Worm (Caenorhabditis elegans) whole organism, mixed stage, embryonic: ENCODE measurements around the gene Y45G12C.10.

Experiments used
- ceh-39 ChIP-seq: fragments of 150-350 bp; optimal IDR thresholded peaks from 2 replicates; lab custom pipeline; 2014; ENCODE audit warnings: missing biosample characterization, missing genetic modification characterization
- elt-1 ChIP-seq: sonication (generic microtip); optimal IDR thresholded peaks from 2 replicates; lab custom pipeline; 2017; ENCODE audit warnings: missing genetic modification characterization, mild to moderate bottlenecking, missing compliant biosample characterization, antibody characterized with exemption, moderate library complexity, borderline replicate concordance; ENCODE audit not compliant: insufficient read depth
- elt-3 ChIP-seq: fragments of 150-350 bp; optimal IDR thresholded peaks from 2 replicates; lab custom pipeline; 2014; ENCODE audit warnings: missing biosample characterization, missing genetic modification characterization
- lin-13 ChIP-seq: fragments of 150-350 bp; optimal IDR thresholded peaks from 2 replicates; lab custom pipeline; 2014; ENCODE audit warnings: missing biosample characterization, missing genetic modification characterization
- lin-32 ChIP-seq: fragments of 200-800 bp; sonication (Bioruptor generic); optimal IDR thresholded peaks from 2 replicates; lab custom pipeline; 2018; ENCODE audit warnings: mild to moderate bottlenecking, missing genetic modification characterization, missing compliant biosample characterization
- mls-2 ChIP-seq: sonication (generic microtip); optimal IDR thresholded peaks from 2 replicates; lab custom pipeline; 2016; ENCODE audit warnings: mild to moderate bottlenecking, missing genetic modification characterization, moderate library complexity, missing compliant biosample characterization
- nhr-12 ChIP-seq: fragments of 150-350 bp; optimal IDR thresholded peaks from 2 replicates; lab custom pipeline; 2014; ENCODE audit warnings: missing biosample characterization, missing genetic modification characterization
- pha-4 ChIP-seq: fragments of 150-350 bp; optimal IDR thresholded peaks from 2 replicates; lab custom pipeline; 2018; ENCODE audit warnings: missing biosample characterization, missing genetic modification reagents, missing genetic modification characterization
- snpc-4 ChIP-seq: fragments of 150-350 bp; optimal IDR thresholded peaks from 2 replicates; lab custom pipeline; 2014; ENCODE audit warnings: missing biosample characterization, missing genetic modification characterization
- unc-120 ChIP-seq: sonication (generic microtip); optimal IDR thresholded peaks from 2 replicates; lab custom pipeline; 2017; ENCODE audit warnings: missing genetic modification characterization, missing compliant biosample characterization; ENCODE audit not compliant: poor library complexity, severe bottlenecking
- unc-39 ChIP-seq: fragments of 150-350 bp; optimal IDR thresholded peaks from 2 replicates; lab custom pipeline; 2014; ENCODE audit warnings: missing biosample characterization, missing genetic modification characterization
- unc-62 ChIP-seq: fragments of 150-350 bp; optimal IDR thresholded peaks from 2 replicates; lab custom pipeline; 2014; ENCODE audit warnings: missing biosample characterization, missing genetic modification reagents, missing genetic modification characterization
- ztf-11 ChIP-seq: fragments of 150-350 bp; optimal IDR thresholded peaks from 2 replicates; lab custom pipeline; 2014; ENCODE audit warnings: missing biosample characterization, missing genetic modification characterization

DNA sequence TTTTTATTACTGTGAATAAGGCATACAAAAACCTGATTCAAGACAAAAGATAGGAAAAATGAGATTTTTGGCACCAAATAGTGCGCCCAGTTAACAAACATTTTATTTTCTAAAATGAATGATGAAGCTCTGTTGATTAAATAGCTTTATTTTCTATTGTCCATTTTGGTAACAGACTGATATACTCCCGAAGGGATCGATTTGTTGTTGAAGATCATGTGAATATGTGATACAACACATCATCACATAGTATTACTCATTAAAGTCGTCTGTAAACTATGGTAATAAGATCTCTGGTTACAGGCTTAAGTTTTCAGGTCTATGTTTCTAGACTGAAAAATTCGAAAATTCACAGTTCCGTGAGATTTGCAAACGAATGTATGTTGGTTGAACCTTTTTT, 36.9 kb upstream of the Y45G12C.10 start, which contains the start of gene srj-20:
- no peak for TF ChIP-seq elt-3
- no peak for TF ChIP-seq ztf-11 (tag; lab: Kevin White, UChicago)
- no peak for TF ChIP-seq lin-32 (GFP tag; lab: Kevin White, UChicago)
- TF ChIP-seq elt-1 (tag; lab: Kevin White, UChicago), result no peak
- no peak for TF ChIP-seq mls-2 (tag; lab: Kevin White, UChicago)
- no peak for TF ChIP-seq unc-120 (tag; lab: Kevin White, UChicago)
- no peak for TF ChIP-seq unc-39 (tag; lab: Kevin White, UChicago)
- TF ChIP-seq nhr-12 (tag; lab: Kevin White, UChicago), result no peak
- no peak for TF ChIP-seq lin-13 (tag; lab: Kevin White, UChicago)
- TF ChIP-seq ceh-39 (tag; lab: Kevin White, UChicago), result no peak
- no peak for TF ChIP-seq pha-4 (tag; lab: Kevin White, UChicago)
- no peak for TF ChIP-seq snpc-4 (tag; lab: Kevin White, UChicago)
- TF ChIP-seq unc-62 (GFP tag; lab: Kevin White, UChicago), result no peak
